Fruit fly (Drosophila melanogaster): Measurements from ENCODE around the gene CG4374.

dm6 chr3R:23368235-23368634, 103.8 kb downstream of the CG4374 start:
- TF ChIP-seq usp (GFP tag; optimal IDR thresholded peaks at IDR 0.05) (no peak), Hr78 (GFP tag; optimal IDR thresholded peaks at IDR 0.05) (no peak), pan (optimal IDR thresholded peaks at IDR 0.05) (no peak), Hnf4 (GFP tag; optimal IDR thresholded peaks at IDR 0.05) (no peak), ey (GFP tag; optimal IDR thresholded peaks at IDR 0.05) (no peak), sv (GFP tag; optimal IDR thresholded peaks at IDR 0.05) (no peak)

Data from whole organism, wandering third instar larva.